Worm (Caenorhabditis elegans) whole organism, L1 larva: ENCODE data around the gene dro-1.

Source experiments
- C34B4.2 ChIP-seq: sonication (generic microtip); optimal IDR thresholded peaks from 2 replicates; lab custom pipeline; 2017; ENCODE audit warnings: mild to moderate bottlenecking, missing genetic modification characterization, missing compliant biosample characterization
- F16B12.6 ChIP-seq: fragments of 150-350 bp; optimal IDR thresholded peaks from 2 replicates; lab custom pipeline; 2014; ENCODE audit warnings: missing biosample characterization, missing genetic modification characterization
- Y116A8C.19 ChIP-seq: sonication (generic microtip); optimal IDR thresholded peaks from 2 replicates; lab custom pipeline; 2016; ENCODE audit warnings: missing compliant biosample characterization, missing genetic modification characterization, borderline replicate concordance
- aha-1 ChIP-seq: fragments of 150-350 bp; optimal IDR thresholded peaks from 2 replicates; lab custom pipeline; 2014; ENCODE audit warnings: missing biosample characterization, missing genetic modification characterization
- ama-1 ChIP-seq: fragments of 150-350 bp; optimal IDR thresholded peaks from 2 replicates; lab custom pipeline; 2014
- blmp-1 ChIP-seq: fragments of 150-350 bp; optimal IDR thresholded peaks from 2 replicates; lab custom pipeline; 2014; ENCODE audit warnings: missing biosample characterization, missing genetic modification characterization
- ceh-63 ChIP-seq: fragments of 200-800 bp; sonication (Bioruptor generic); optimal IDR thresholded peaks from 2 replicates; lab custom pipeline; 2018; ENCODE audit warnings: mild to moderate bottlenecking, missing genetic modification characterization, missing compliant biosample characterization
- ceh-8 ChIP-seq: fragments of 200-800 bp; sonication (Bioruptor generic); optimal IDR thresholded peaks from 2 replicates; lab custom pipeline; 2018; ENCODE audit warnings: mild to moderate bottlenecking, missing genetic modification characterization, moderate library complexity, missing compliant biosample characterization
- ceh-90 ChIP-seq: sonication (generic microtip); optimal IDR thresholded peaks from 2 replicates; lab custom pipeline; 2016; ENCODE audit warnings: missing genetic modification characterization, missing compliant biosample characterization
- efl-1 ChIP-seq, 4 experiments: fragments of 150-350 bp; optimal IDR thresholded peaks in 3 of 4; peaks in 1 of 4; 1 replicate in 1 of 4; 2 replicates in 3 of 4; lab custom pipeline; 2014; ENCODE audit warnings: missing biosample characterization in 2 of 4, missing genetic modification characterization in 2 of 4, missing genetic modification reagents in 2 of 4
- efl-3 ChIP-seq: fragments of 200-800 bp; sonication (Bioruptor generic); optimal IDR thresholded peaks from 2 replicates; lab custom pipeline; 2018; ENCODE audit warnings: mild to moderate bottlenecking, missing genetic modification characterization, missing compliant biosample characterization
- egl-13 ChIP-seq: sonication (generic microtip); optimal IDR thresholded peaks from 2 replicates; lab custom pipeline; 2016; ENCODE audit warnings: missing genotype, missing genetic modification reagents, missing genetic modification characterization, missing compliant biosample characterization
- elt-3 ChIP-seq, 6 experiments: fragments of 150-350 bp in 1 of 6; sonication (generic microtip); optimal IDR thresholded peaks; 2 replicates each; lab custom pipeline; 2017 to 2018; ENCODE audit warnings: missing biosample characterization in 6 of 6, missing genetic modification characterization in 6 of 6, inconsistent platforms in 1 of 6
- ets-5 ChIP-seq: fragments of 200-800 bp; sonication (Bioruptor generic); IDR thresholded peaks from 2 replicates; pipeline ENCODE4 v1.3.6; 2022; ENCODE audit warnings: missing genetic modification characterization, missing compliant biosample characterization
- fkh-4 ChIP-seq: sonication (generic microtip); optimal IDR thresholded peaks from 2 replicates; lab custom pipeline; 2016; ENCODE audit warnings: missing compliant biosample characterization, missing genetic modification characterization, borderline replicate concordance
- fos-1 ChIP-seq: fragments of 150-350 bp; optimal IDR thresholded peaks from 2 replicates; lab custom pipeline; 2014; ENCODE audit warnings: missing biosample characterization, missing genetic modification characterization
- grh-1 ChIP-seq: fragments of 200-800 bp; sonication (Bioruptor generic); IDR thresholded peaks from 2 replicates; pipeline ENCODE4 v1.3.6; 2022; ENCODE audit warnings: missing genetic modification reagents, missing genetic modification characterization, missing compliant biosample characterization
- hlh-4 ChIP-seq: sonication (generic microtip); optimal IDR thresholded peaks from 2 replicates; lab custom pipeline; 2016; ENCODE audit warnings: mild to moderate bottlenecking, missing genetic modification characterization, missing compliant biosample characterization
- irx-1 ChIP-seq: sonication (generic microtip); optimal IDR thresholded peaks from 2 replicates; lab custom pipeline; 2016; ENCODE audit warnings: missing genetic modification characterization, missing compliant biosample characterization
- isw-1 ChIP-seq: fragments of 200-800 bp; sonication (Bioruptor generic); IDR thresholded peaks from 2 replicates; pipeline ENCODE4 v1.3.6; 2022; ENCODE audit warnings: missing genetic modification characterization, missing compliant biosample characterization
- jun-1 ChIP-seq: fragments of 150-350 bp; optimal IDR thresholded peaks from 2 replicates; lab custom pipeline; 2014; ENCODE audit warnings: missing biosample characterization, missing genetic modification reagents, missing genetic modification characterization
- lin-13 ChIP-seq: fragments of 150-350 bp; optimal IDR thresholded peaks from 2 replicates; lab custom pipeline; 2014; ENCODE audit warnings: missing biosample characterization, missing genetic modification reagents, missing genetic modification characterization
- lin-14 ChIP-seq: fragments of 200-800 bp; sonication (Bioruptor generic); optimal IDR thresholded peaks from 2 replicates; lab custom pipeline; 2018; ENCODE audit warnings: mild to moderate bottlenecking, missing genetic modification characterization, moderate library complexity, missing compliant biosample characterization
- lin-15B ChIP-seq: fragments of 150-350 bp; sonication (generic microtip); optimal IDR thresholded peaks from 3 replicates; lab custom pipeline; 2014; ENCODE audit warnings: missing biosample characterization, missing genetic modification characterization
- lsy-2 ChIP-seq, 2 experiments: fragments of 150-350 bp; optimal IDR thresholded peaks; 2 replicates each; lab custom pipeline; 2014; ENCODE audit warnings: missing biosample characterization in 2 of 2, missing genetic modification characterization in 2 of 2
- mab-9 ChIP-seq: fragments of 200-800 bp; sonication (Bioruptor generic); IDR thresholded peaks from 2 replicates; pipeline ENCODE4 v1.3.6; 2022; ENCODE audit warnings: missing genetic modification reagents, missing genetic modification characterization, missing compliant biosample characterization
- nhr-11 ChIP-seq: fragments of 150-350 bp; optimal IDR thresholded peaks from 2 replicates; lab custom pipeline; 2014; ENCODE audit warnings: missing biosample characterization, missing genetic modification characterization
- nhr-12 ChIP-seq: sonication (generic microtip); optimal IDR thresholded peaks from 2 replicates; lab custom pipeline; 2017; ENCODE audit warnings: missing biosample characterization, missing genetic modification characterization
- nhr-19 ChIP-seq: fragments of 200-800 bp; sonication (Bioruptor generic); conservative IDR thresholded peaks from 2 replicates; pipeline ENCODE4 v1.3.6; 2022; ENCODE audit warnings: missing genetic modification characterization, missing compliant biosample characterization
- nhr-237 ChIP-seq: fragments of 150-350 bp; optimal IDR thresholded peaks from 2 replicates; lab custom pipeline; 2014; ENCODE audit warnings: missing biosample characterization, missing genetic modification characterization
- nhr-47 ChIP-seq: sonication (generic microtip); optimal IDR thresholded peaks from 2 replicates; lab custom pipeline; 2016; ENCODE audit warnings: mild to moderate bottlenecking, missing genetic modification characterization, moderate library complexity, missing compliant biosample characterization
- nhr-71 ChIP-seq: sonication (generic microtip); optimal IDR thresholded peaks from 2 replicates; lab custom pipeline; 2016; ENCODE audit warnings: mild to moderate bottlenecking, missing genetic modification characterization, moderate library complexity, missing compliant biosample characterization
- nhr-76 ChIP-seq: sonication (generic microtip); optimal IDR thresholded peaks from 2 replicates; lab custom pipeline; 2017; ENCODE audit warnings: missing biosample characterization, missing genetic modification characterization
- nhr-77 ChIP-seq: fragments of 150-350 bp; optimal IDR thresholded peaks from 2 replicates; lab custom pipeline; 2014; ENCODE audit warnings: missing biosample characterization, missing genetic modification characterization
- nhr-84 ChIP-seq: sonication (generic microtip); optimal IDR thresholded peaks from 2 replicates; lab custom pipeline; 2017; ENCODE audit warnings: missing biosample characterization, missing genetic modification characterization
- nhr-90 ChIP-seq: sonication (generic microtip); optimal IDR thresholded peaks from 2 replicates; lab custom pipeline; 2016; ENCODE audit warnings: mild to moderate bottlenecking, missing genetic modification characterization, missing compliant biosample characterization; ENCODE audit not compliant: poor library complexity
- pag-3 ChIP-seq: sonication (generic microtip); optimal IDR thresholded peaks from 2 replicates; lab custom pipeline; 2017; ENCODE audit warnings: missing genetic modification characterization, mild to moderate bottlenecking, missing compliant biosample characterization, antibody characterized with exemption, borderline replicate concordance; ENCODE audit not compliant: insufficient read depth
- pax-3 ChIP-seq: fragments of 200-800 bp; sonication (Bioruptor generic); optimal IDR thresholded peaks from 2 replicates; lab custom pipeline; 2018; ENCODE audit warnings: mild to moderate bottlenecking, missing genetic modification characterization, moderate library complexity, missing compliant biosample characterization
- pqm-1 ChIP-seq: sonication (generic microtip); optimal IDR thresholded peaks from 3 replicates; lab custom pipeline; 2017; ENCODE audit warnings: missing biosample characterization, missing genetic modification characterization
- snu-23 ChIP-seq: sonication (generic microtip); optimal IDR thresholded peaks from 2 replicates; lab custom pipeline; 2016; ENCODE audit warnings: missing genetic modification characterization, missing compliant biosample characterization
- sox-4 ChIP-seq: sonication (generic microtip); optimal IDR thresholded peaks from 2 replicates; lab custom pipeline; 2016; ENCODE audit warnings: missing genetic modification characterization, missing compliant biosample characterization
- tlp-1 ChIP-seq: fragments of 150-350 bp; optimal IDR thresholded peaks from 2 replicates; lab custom pipeline; 2014; ENCODE audit warnings: missing biosample characterization, missing genetic modification characterization
- unc-130 ChIP-seq: fragments of 150-350 bp; optimal IDR thresholded peaks from 2 replicates; lab custom pipeline; 2017; ENCODE audit warnings: missing biosample characterization, missing genetic modification characterization, inconsistent platforms
- unc-30 ChIP-seq: sonication (generic microtip); optimal IDR thresholded peaks from 2 replicates; lab custom pipeline; 2017; ENCODE audit warnings: missing biosample characterization, missing genetic modification characterization
- unc-86 ChIP-seq: sonication (generic microtip); optimal IDR thresholded peaks from 2 replicates; lab custom pipeline; 2016; ENCODE audit warnings: missing genetic modification characterization, missing compliant biosample characterization
- xbp-1 ChIP-seq: sonication (generic microtip); optimal IDR thresholded peaks from 2 replicates; lab custom pipeline; 2016; ENCODE audit warnings: missing genetic modification characterization, missing compliant biosample characterization
- zip-4 ChIP-seq: fragments of 200-800 bp; sonication (Bioruptor generic); optimal IDR thresholded peaks from 2 replicates; lab custom pipeline; 2018; ENCODE audit warnings: mild to moderate bottlenecking, missing genetic modification characterization, moderate library complexity, missing compliant biosample characterization
- ztf-11 ChIP-seq, 2 experiments: sonication (generic microtip); optimal IDR thresholded peaks; 2 replicates each; lab custom pipeline; 2016 to 2017; ENCODE audit warnings: missing genetic modification characterization in 2 of 2, missing biosample characterization in 1 of 2, missing compliant biosample characterization in 1 of 2
- ztf-4 ChIP-seq: fragments of 150-350 bp; optimal IDR thresholded peaks from 2 replicates; lab custom pipeline; 2014; ENCODE audit warnings: missing biosample characterization, missing genetic modification characterization

The dro-1 gene

DNA sequence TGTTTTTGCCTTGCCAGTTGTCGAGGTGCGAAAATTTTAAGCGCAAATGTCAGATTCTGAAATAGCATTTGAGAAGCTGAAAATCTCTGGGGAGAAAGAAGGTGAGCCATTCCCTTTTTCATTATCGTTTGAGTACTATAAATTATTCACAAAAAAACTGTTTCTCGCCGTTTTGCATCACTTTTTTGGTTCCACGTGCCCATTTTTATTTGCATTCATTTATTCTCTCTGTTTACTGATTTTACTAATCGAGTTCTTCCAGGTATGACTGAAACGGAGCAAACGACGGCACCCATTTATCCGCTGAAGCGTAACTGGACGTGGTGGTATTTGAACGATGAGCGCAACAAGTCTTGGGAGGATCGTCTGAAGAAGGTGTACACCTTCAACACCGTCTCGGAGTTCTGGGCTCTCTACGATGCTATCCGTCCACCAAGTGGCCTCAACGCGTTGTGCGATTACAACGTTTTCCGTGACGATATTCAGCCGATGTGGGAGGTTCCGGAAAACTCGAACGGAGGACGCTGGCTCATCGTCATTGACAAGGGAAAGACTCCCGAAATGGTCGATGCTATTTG, 1.2 kb downstream of the dro-1 start:
- TF ChIP-seq efl-1 (optimal IDR thresholded peaks at IDR 0.05; lab: Kevin White, UChicago), result no peak
- TF ChIP-seq efl-1 (GFP tag; optimal IDR thresholded peaks at IDR 0.05 in 1 of 2; lab: Kevin White, UChicago), result peak in 1 of 2 experiments; percentile 58
- TF ChIP-seq pqm-1 (tag; lab: Kevin White, UChicago), result no peak

DNA sequence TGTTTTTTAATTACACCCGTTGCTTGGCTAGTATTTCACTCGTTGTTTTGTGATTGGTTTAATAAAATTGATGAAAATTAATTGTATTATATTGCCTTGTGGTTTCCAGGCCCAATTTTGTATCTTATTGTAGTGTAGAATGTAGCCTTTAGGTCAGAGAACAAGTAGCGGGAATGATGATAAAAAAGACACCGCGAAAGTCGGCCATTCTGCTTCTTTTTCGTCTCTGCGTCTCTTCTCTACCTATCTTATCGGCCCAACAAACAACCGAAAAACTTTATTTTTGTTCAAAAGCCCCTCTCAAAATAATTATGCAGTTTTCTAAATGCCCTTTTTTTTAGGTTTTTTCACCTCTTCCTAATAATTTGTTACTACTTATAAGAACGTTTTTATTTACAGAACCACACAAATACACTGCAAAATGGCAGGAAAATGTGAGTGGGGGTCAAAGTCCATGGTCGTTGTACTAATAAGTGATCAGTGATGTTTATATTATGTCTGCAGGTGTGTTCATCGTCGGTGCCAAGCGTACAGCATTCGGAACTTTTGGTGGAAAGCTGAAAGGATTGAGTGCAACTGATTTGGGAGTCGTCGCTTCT, 2.2 kb downstream of the dro-1 start, which contains the start of gene acaa-2:
acaa-2 (plus strand) TSS at position 400 of the 599 bp plus-strand sequence.
- TF ChIP-seq pqm-1 (tag; lab: Kevin White, UChicago) (no peak), nhr-84 (tag; lab: Kevin White, UChicago) (no peak), nhr-12 (no peak), nhr-76 (tag; lab: Kevin White, UChicago) (no peak), aha-1 (tag; lab: Kevin White, UChicago) (no peak), egl-13 (tag; lab: Kevin White, UChicago) (no peak), F16B12.6 (tag; lab: Kevin White, UChicago) (no peak), nhr-90 (peak; percentile 26), nhr-47 (tag; lab: Kevin White, UChicago) (no peak), xbp-1 (tag; lab: Kevin White, UChicago) (no peak), nhr-237 (tag; lab: Kevin White, UChicago) (no peak), C34B4.2 (tag; lab: Kevin White, UChicago) (no peak), tlp-1 (tag; lab: Kevin White, UChicago) (no peak), lin-14 (GFP tag; lab: Kevin White, UChicago) (peak; percentile 44), nhr-77 (tag; lab: Kevin White, UChicago) (no peak), fos-1 (tag; lab: Kevin White, UChicago) (no peak), fkh-4 (tag; lab: Kevin White, UChicago) (no peak), ama-1 (no peak), hlh-4 (no peak), ceh-90 (tag; lab: Kevin White, UChicago) (no peak), ceh-63 (GFP tag; lab: Kevin White, UChicago) (no peak), elt-3 (tag; optimal IDR thresholded peaks at IDR 0.05; lab: Kevin White, UChicago) (peak in 1 of 6 experiments; percentile 17), nhr-71 (tag; lab: Kevin White, UChicago) (peak; percentile 42), pag-3 (tag; lab: Kevin White, UChicago) (no peak), unc-130 (tag; lab: Kevin White, UChicago) (no peak), Y116A8C.19 (tag; lab: Kevin White, UChicago) (no peak), ceh-8 (no peak), nhr-19 (no peak), grh-1 (no peak), sox-4 (tag; lab: Kevin White, UChicago) (no peak), ets-5 (GFP tag; lab: Robert Waterston, UW) (no peak), efl-3 (GFP tag; lab: Kevin White, UChicago) (no peak), isw-1 (GFP tag; lab: Robert Waterston, UW) (no peak), nhr-11 (tag; lab: Kevin White, UChicago) (no peak), pax-3 (no peak), snu-23 (GFP tag; lab: Kevin White, UChicago) (peak; percentile 54), zip-4 (no peak), irx-1 (tag; lab: Kevin White, UChicago) (no peak), ztf-11 (tag; optimal IDR thresholded peaks at IDR 0.05; lab: Kevin White, UChicago) (no peak), unc-86 (no peak), unc-30 (tag; lab: Kevin White, UChicago) (no peak), mab-9 (GFP tag; lab: Robert Waterston, UW) (no peak), blmp-1 (tag; lab: Kevin White, UChicago) (peak; percentile 52), ztf-4 (tag; lab: Kevin White, UChicago) (no peak), lin-13 (GFP tag; lab: Kevin White, UChicago) (no peak), lin-15B (tag; lab: Kevin White, UChicago) (no peak), lsy-2 (tag; optimal IDR thresholded peaks at IDR 0.05; lab: Kevin White, UChicago) (peak in 1 of 2 experiments; percentile 14), jun-1 (no peak)
